Worm (Caenorhabditis elegans): Measurements from ENCODE around the gene cash-1.

ce11 chrV:10361830-10362397 lies at the start of gene cash-1:
- TF ChIP-seq flt-1 (GFP tag; IDR thresholded peaks at IDR 0.05) (no peak), tra-4 (tag; optimal IDR thresholded peaks at IDR 0.05) (no peak), ama-1 (optimal IDR thresholded peaks at IDR 0.05) (no peak), scrt-1 (GFP tag; IDR thresholded peaks at IDR 0.05) (no peak), ceh-36 (tag; optimal IDR thresholded peaks at IDR 0.05) (no peak)

Data from whole organism, early embryonic.